Fruit fly (Drosophila melanogaster): ENCODE results near the gene trol.

The trol gene

dm6 chrX:2589446-2590038 is 44.3 kb upstream of the trol start (continued):
- no peak for TF ChIP-seq CG33557 (GFP tag; optimal IDR thresholded peaks at IDR 0.05)
- TF ChIP-seq sima (GFP tag; optimal IDR thresholded peaks at IDR 0.05) = peak; percentile 48
- TF ChIP-seq Hmr (GFP tag; optimal IDR thresholded peaks at IDR 0.05) = peak; percentile 96
- TF ChIP-seq CG34422 (GFP tag; IDR thresholded peaks at IDR 0.05) = peak; percentile 96
- no peak for TF ChIP-seq hbn (GFP tag; IDR thresholded peaks at IDR 0.05; ENCODE audit: partially characterized antibody)
- TF ChIP-seq h (optimal IDR thresholded peaks at IDR 0.05) = no peak
- peak; percentile 92 for TF ChIP-seq CG4282 (GFP tag; optimal IDR thresholded peaks at IDR 0.05)
- peak; percentile 72; the same call in 1 of the 2 replicates for TF ChIP-seq ro (GFP tag; IDR thresholded peaks at IDR 0.05)
- TF ChIP-seq CG18476 (GFP tag; optimal IDR thresholded peaks at IDR 0.05) = peak; percentile 77
- peak; percentile 91 for TF ChIP-seq tgo (GFP tag; IDR thresholded peaks at IDR 0.05)
- no peak for TF ChIP-seq CG8359 (GFP tag; optimal IDR thresholded peaks at IDR 0.05; ENCODE audit: borderline replicate concordance)
- TF ChIP-seq CG7271 (tag; optimal IDR thresholded peaks at IDR 0.05) = no peak
- peak; percentile 86 for TF ChIP-seq CG4424 (GFP tag; optimal IDR thresholded peaks at IDR 0.05)
- no peak for TF ChIP-seq Trl (optimal IDR thresholded peaks at IDR 0.05)
- TF ChIP-seq Trl (GFP tag; optimal IDR thresholded peaks at IDR 0.05) = peak; percentile 93
- TF ChIP-seq fd102C (GFP tag; optimal IDR thresholded peaks at IDR 0.05) = no peak
- TF ChIP-seq CG10959 (GFP tag; IDR thresholded peaks at IDR 0.05) = peak; percentile 47; the same call in 1 of the 2 replicates
- TF ChIP-seq al (GFP tag; IDR thresholded peaks at IDR 0.05) = peak; percentile 94
- TF ChIP-seq ab (GFP tag; optimal IDR thresholded peaks at IDR 0.05) = peak; percentile 94
- peak; percentile 96 for TF ChIP-seq sens (GFP tag)
- TF ChIP-seq Lim3 (GFP tag; IDR thresholded peaks at IDR 0.05) = peak; percentile 71
- peak; percentile 83 for TF ChIP-seq CG13123 (GFP tag; optimal IDR thresholded peaks at IDR 0.05)
- peak; percentile 91 for TF ChIP-seq Usf (GFP tag; optimal IDR thresholded peaks at IDR 0.05)
- peak; percentile 88 for TF ChIP-seq Abd-B (GFP tag; optimal IDR thresholded peaks at IDR 0.05)
- TF ChIP-seq zf30C (GFP tag; optimal IDR thresholded peaks at IDR 0.05) = no peak
- no peak for TF ChIP-seq CG13287 (GFP tag; IDR thresholded peaks at IDR 0.05; ENCODE audit: partially characterized antibody)
- peak; percentile 70 for TF ChIP-seq sug (tag; optimal IDR thresholded peaks at IDR 0.05)
- no peak for TF ChIP-seq CG17912 (GFP tag; optimal IDR thresholded peaks at IDR 0.05)
- TF ChIP-seq nerfin-2 (GFP tag; IDR thresholded peaks at IDR 0.05; ENCODE audit: partially characterized antibody) = no peak
- TF ChIP-seq Hsf (GFP tag; optimal IDR thresholded peaks at IDR 0.05) = peak; percentile 95
- TF ChIP-seq eyg (GFP tag; optimal IDR thresholded peaks at IDR 0.05) = peak; percentile 93
- peak in 1 of 2 experiments; percentile 51 for TF ChIP-seq Hr78 (GFP tag; optimal IDR thresholded peaks at IDR 0.05)
- peak; percentile 74 for TF ChIP-seq btn (GFP tag; optimal IDR thresholded peaks at IDR 0.05)
- TF ChIP-seq insv (GFP tag; optimal IDR thresholded peaks at IDR 0.05) = peak in 1 of 2 experiments; percentile 22
- TF ChIP-seq CG18619 (GFP tag; optimal IDR thresholded peaks at IDR 0.05) = peak; percentile 90
- TF ChIP-seq CG11560 (tag; IDR thresholded peaks at IDR 0.05) = peak; percentile 88
- peak; percentile 90 for TF ChIP-seq slp2 (GFP tag; optimal IDR thresholded peaks at IDR 0.05)
- peak; percentile 0 for TF ChIP-seq CG9797 (GFP tag; optimal IDR thresholded peaks at IDR 0.05)
- TF ChIP-seq CG12299 (tag; optimal IDR thresholded peaks at IDR 0.05) = peak; percentile 82
- peak; percentile 82 for TF ChIP-seq CG12104 (GFP tag; optimal IDR thresholded peaks at IDR 0.05)
- peak; percentile 97 for TF ChIP-seq pho (GFP tag; optimal IDR thresholded peaks at IDR 0.05)
- peak; percentile 94 for TF ChIP-seq org-1 (GFP tag; optimal IDR thresholded peaks at IDR 0.05)
- TF ChIP-seq CG1792 (GFP tag; optimal IDR thresholded peaks at IDR 0.05) = peak; percentile 90
- peak; percentile 42 for TF ChIP-seq CG17802 (tag; optimal IDR thresholded peaks at IDR 0.05)
- no peak for TF ChIP-seq CG16813 (GFP tag; IDR thresholded peaks at IDR 0.05; ENCODE audit: partially characterized antibody)
- peak; percentile 86 for TF ChIP-seq CG4854 (GFP tag; optimal IDR thresholded peaks at IDR 0.05)
- peak; percentile 86 for TF ChIP-seq CG8089 (GFP tag; optimal IDR thresholded peaks at IDR 0.05)
- TF ChIP-seq fd96Cb (tag; optimal IDR thresholded peaks at IDR 0.05) = peak; percentile 82
- peak; percentile 65 for TF ChIP-seq psq (GFP tag; optimal IDR thresholded peaks at IDR 0.05)
- TF ChIP-seq gce (GFP tag; IDR thresholded peaks at IDR 0.05) = peak; percentile 83
- peak; percentile 94 for TF ChIP-seq CG30403 (GFP tag; optimal IDR thresholded peaks at IDR 0.05)
